Worm (Caenorhabditis elegans) whole organism, L4 larva: Measurements from ENCODE around the gene R10H10.4.

Source experiments
- D1046.2 ChIP-seq: fragments of 200-800 bp; sonication (Bioruptor generic); IDR thresholded peaks from 2 replicates; pipeline ENCODE4 v1.3.6; 2022; ENCODE audit warnings: missing genetic modification characterization, missing compliant biosample characterization
- F26F4.8 ChIP-seq: fragments of 200-800 bp; sonication (Bioruptor generic); conservative IDR thresholded peaks from 2 replicates; pipeline ENCODE4 v1.3.6; 2022; ENCODE audit warnings: missing genetic modification characterization, missing compliant biosample characterization
- T20F7.1 ChIP-seq: fragments of 200-800 bp; sonication (Bioruptor generic); optimal IDR thresholded peaks from 2 replicates; lab custom pipeline; 2018; ENCODE audit warnings: mild to moderate bottlenecking, missing genetic modification characterization, missing compliant biosample characterization
- Y105C5A.15 ChIP-seq: fragments of 200-800 bp; sonication (Bioruptor generic); IDR thresholded peaks from 2 replicates; pipeline ENCODE4 v1.3.6; 2022; ENCODE audit warnings: missing genetic modification characterization, missing compliant biosample characterization
- Y48G9A.11 ChIP-seq: fragments of 200-800 bp; sonication (Bioruptor generic); IDR thresholded peaks from 2 replicates; pipeline ENCODE4 v1.3.6; 2022; ENCODE audit warnings: missing genetic modification reagents, missing genetic modification characterization, missing compliant biosample characterization
- aha-1 ChIP-seq: fragments of 150-350 bp; peaks from one replicate; lab custom pipeline; 2014; ENCODE audit warnings: missing biosample characterization, missing genetic modification characterization
- ceh-20 ChIP-seq: fragments of 200-800 bp; sonication (Bioruptor generic); IDR thresholded peaks from 2 replicates; pipeline ENCODE4 v1.3.6; 2022; ENCODE audit warnings: missing genetic modification reagents, missing genetic modification characterization, missing compliant biosample characterization
- cey-2 ChIP-seq: sonication (generic microtip); optimal IDR thresholded peaks from 3 replicates; lab custom pipeline; 2017; ENCODE audit warnings: missing genetic modification characterization, mild to moderate bottlenecking, missing compliant biosample characterization, antibody characterized with exemption, borderline replicate concordance; ENCODE audit not compliant: insufficient read depth
- daf-16 ChIP-seq, 3 experiments: sonication (generic microtip); optimal IDR thresholded peaks; 2 replicates each; lab custom pipeline; 2016 to 2017; ENCODE audit warnings: missing genetic modification characterization in 3 of 3, missing genetic modification reagents in 3 of 3, mild to moderate bottlenecking in 2 of 3, missing compliant biosample characterization in 2 of 3, missing biosample characterization in 1 of 3, moderate library complexity in 1 of 3
- daf-19 ChIP-seq: fragments of 200-800 bp; sonication (Bioruptor generic); conservative IDR thresholded peaks from 2 replicates; pipeline ENCODE4 v1.3.6; 2022; ENCODE audit warnings: missing genetic modification characterization, missing compliant biosample characterization
- dmd-6 ChIP-seq: fragments of 200-800 bp; sonication (Bioruptor generic); IDR thresholded peaks from 2 replicates; pipeline ENCODE4 v1.3.6; 2022; ENCODE audit warnings: missing genetic modification reagents, missing genetic modification characterization, missing compliant biosample characterization
- dve-1 ChIP-seq: sonication (generic microtip); optimal IDR thresholded peaks from 2 replicates; lab custom pipeline; 2017; ENCODE audit warnings: antibody characterized with exemption, mild to moderate bottlenecking, missing genetic modification characterization, missing compliant biosample characterization; ENCODE audit not compliant: insufficient read depth
- fkh-10 ChIP-seq: fragments of 150-350 bp; optimal IDR thresholded peaks from 2 replicates; lab custom pipeline; 2014; ENCODE audit warnings: missing biosample characterization, missing genetic modification reagents, missing genetic modification characterization
- fos-1 ChIP-seq: fragments of 150-350 bp; optimal IDR thresholded peaks from 2 replicates; lab custom pipeline; 2014; ENCODE audit warnings: missing biosample characterization, missing genetic modification characterization
- hlh-30 ChIP-seq: sonication (generic microtip); optimal IDR thresholded peaks from 2 replicates; lab custom pipeline; 2017; ENCODE audit warnings: antibody characterized with exemption, mild to moderate bottlenecking, missing genetic modification characterization, missing compliant biosample characterization; ENCODE audit not compliant: insufficient read depth
- lin-1 ChIP-seq: fragments of 200-800 bp; sonication (Bioruptor generic); IDR thresholded peaks from 2 replicates; pipeline ENCODE4 v1.3.6; 2022; ENCODE audit warnings: missing genetic modification reagents, missing genetic modification characterization, missing compliant biosample characterization
- lin-13 ChIP-seq: fragments of 150-350 bp; optimal IDR thresholded peaks from 2 replicates; lab custom pipeline; 2014; ENCODE audit warnings: missing biosample characterization, missing genetic modification reagents, missing genetic modification characterization
- lsy-2 ChIP-seq, 2 experiments: fragments of 150-350 bp in 1 of 2; sonication (generic microtip) in 1 of 2; optimal IDR thresholded peaks; 2 replicates each; lab custom pipeline; 2014 to 2017; ENCODE audit warnings: missing biosample characterization in 2 of 2, missing genetic modification characterization in 2 of 2
- mdl-1 ChIP-seq, 2 experiments: fragments of 150-350 bp in 1 of 2; sonication (generic microtip) in 1 of 2; optimal IDR thresholded peaks; 2 replicates each; lab custom pipeline; 2014 to 2017; ENCODE audit warnings: missing biosample characterization in 2 of 2, missing genetic modification characterization in 2 of 2
- mdt-29 ChIP-seq: fragments of 200-800 bp; sonication (Bioruptor generic); IDR thresholded peaks from 2 replicates; pipeline ENCODE4 v1.3.6; 2022; ENCODE audit warnings: missing genetic modification reagents, missing genetic modification characterization, missing compliant biosample characterization
- mep-1 ChIP-seq: fragments of 150-350 bp; sonication (generic microtip); optimal IDR thresholded peaks from 3 replicates; lab custom pipeline; 2014; ENCODE audit warnings: missing biosample characterization, missing genetic modification characterization
- nhr-28 ChIP-seq: fragments of 150-350 bp; optimal IDR thresholded peaks from 2 replicates; lab custom pipeline; 2014; ENCODE audit warnings: missing biosample characterization, missing genetic modification characterization
- nhr-42 ChIP-seq: fragments of 200-800 bp; sonication (Bioruptor generic); IDR thresholded peaks from 2 replicates; pipeline ENCODE4 v1.3.6; 2022; ENCODE audit warnings: missing genetic modification characterization, missing compliant biosample characterization
- nhr-6 ChIP-seq: fragments of 150-350 bp; optimal IDR thresholded peaks from 2 replicates; lab custom pipeline; 2014; ENCODE audit warnings: missing biosample characterization, missing genetic modification characterization
- nhr-77 ChIP-seq: fragments of 150-350 bp; optimal IDR thresholded peaks from 2 replicates; lab custom pipeline; 2014; ENCODE audit warnings: missing biosample characterization, missing genetic modification characterization
- pha-4 ChIP-seq, 2 experiments: fragments of 150-350 bp in 1 of 2; fragments of 200-800 bp in 1 of 2; sonication (Bioruptor generic) in 1 of 2; IDR thresholded peaks in 1 of 2; optimal IDR thresholded peaks in 1 of 2; 2 replicates each; pipeline versions ENCODE4 v1.3.6 to Lab custom; 2014 to 2022; ENCODE audit warnings: missing genetic modification characterization in 2 of 2, missing genetic modification reagents in 2 of 2, missing biosample characterization in 1 of 2, missing compliant biosample characterization in 1 of 2
- pqm-1 ChIP-seq: sonication (generic microtip); optimal IDR thresholded peaks from 2 replicates; lab custom pipeline; 2017; ENCODE audit warnings: missing biosample characterization, missing genetic modification characterization
- snpc-1.2 ChIP-seq: fragments of 200-800 bp; sonication (Bioruptor generic); IDR thresholded peaks from 2 replicates; pipeline ENCODE4 v1.3.6; 2022; ENCODE audit warnings: missing genetic modification reagents, missing genetic modification characterization, missing compliant biosample characterization
- spr-3 ChIP-seq: fragments of 200-800 bp; sonication (Bioruptor generic); optimal IDR thresholded peaks from 2 replicates; lab custom pipeline; 2018; ENCODE audit warnings: mild to moderate bottlenecking, missing genetic modification characterization, missing compliant biosample characterization
- unc-62 ChIP-seq, 3 experiments: fragments of 150-350 bp in 1 of 3; sonication (generic microtip); optimal IDR thresholded peaks in 2 of 3; peaks in 1 of 3; 1 replicate in 1 of 3; 2 replicates in 2 of 3; lab custom pipeline; 2014 to 2017; ENCODE audit warnings: missing biosample characterization in 3 of 3, missing genetic modification characterization in 3 of 3, missing genetic modification reagents in 3 of 3, missing genotype in 1 of 3
- zag-1 ChIP-seq: fragments of 150-350 bp; optimal IDR thresholded peaks from 2 replicates; lab custom pipeline; 2014; ENCODE audit warnings: missing biosample characterization, missing genetic modification characterization
- zfp-2 ChIP-seq: sonication (generic microtip); optimal IDR thresholded peaks from 2 replicates; lab custom pipeline; 2016; ENCODE audit warnings: mild to moderate bottlenecking, missing genetic modification characterization, missing compliant biosample characterization
- ztf-7 ChIP-seq: fragments of 150-350 bp; optimal IDR thresholded peaks from 2 replicates; lab custom pipeline; 2014; ENCODE audit warnings: missing biosample characterization, missing genetic modification characterization

R10H10.4 gene

DNA sequence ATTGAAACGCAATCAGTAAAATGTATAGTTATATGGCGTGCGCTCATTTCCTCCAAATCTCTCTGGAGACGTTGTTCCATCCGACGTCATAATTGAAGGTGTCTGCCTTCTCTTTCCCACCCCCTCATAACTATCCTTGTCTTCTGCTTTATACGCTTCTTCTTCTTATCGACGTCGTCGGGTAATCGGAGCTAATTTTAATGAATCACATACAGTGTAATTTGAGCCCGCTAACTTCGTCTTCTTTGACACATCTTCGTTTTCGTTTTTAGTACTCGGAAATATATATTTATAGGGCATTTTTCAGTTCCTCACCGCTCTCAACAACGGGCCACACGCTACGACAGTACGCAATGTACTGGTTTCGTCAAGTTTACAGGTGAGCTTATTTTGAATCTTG, 41.6 kb upstream of the R10H10.4 start, which contains the start of gene ins-1:
TSS of gene ins-1 (plus strand) at position 301 of the 400 bp plus-strand sequence.
- TF ChIP-seq lin-1, result no peak
- TF ChIP-seq dmd-6 (GFP tag; lab: Robert Waterston, UW), result no peak

DNA sequence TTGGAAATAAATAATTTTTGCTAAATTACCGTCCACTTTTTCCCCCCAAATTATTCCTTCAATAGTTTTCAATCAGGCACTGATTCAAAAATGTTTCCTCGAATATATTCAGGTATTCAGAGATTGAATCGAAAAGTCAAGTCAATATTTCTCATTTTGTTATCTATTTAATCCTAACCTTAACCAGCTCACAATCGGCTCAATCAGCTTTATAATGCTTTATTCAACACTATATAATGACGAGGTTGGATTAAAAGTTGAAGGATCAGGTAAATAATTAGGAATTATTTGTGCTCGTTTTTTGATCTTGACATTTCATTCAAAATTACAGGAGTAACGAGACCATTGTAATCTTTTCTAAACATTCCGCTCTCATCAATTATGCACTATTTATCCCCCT, 35.7 kb upstream of the R10H10.4 start:
- TF ChIP-seq nhr-28 (no peak), mdl-1 (tag; optimal IDR thresholded peaks at IDR 0.05; lab: Kevin White, UChicago) (no peak), aha-1 (tag; lab: Kevin White, UChicago) (peak; percentile 56)

DNA sequence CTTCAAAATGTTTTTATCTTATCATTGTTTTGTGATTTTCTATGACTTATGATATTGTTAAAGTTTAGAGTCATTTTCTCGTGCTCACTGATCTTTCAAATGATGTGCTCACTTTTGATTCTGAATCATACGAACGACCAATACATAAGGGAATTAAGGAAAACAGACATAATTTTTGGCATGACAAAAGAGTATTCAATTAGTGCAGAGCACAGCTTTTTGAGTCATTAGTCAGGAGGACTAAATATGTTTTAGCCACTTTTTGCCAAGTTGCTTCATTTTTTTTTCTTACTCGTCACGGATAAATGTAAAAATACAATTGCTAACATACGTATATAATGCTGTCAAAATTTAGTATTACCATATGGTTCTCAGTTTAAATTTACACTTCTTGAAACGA, 34.4 kb upstream of the R10H10.4 start, which contains the start of gene F13B12.2:
TSS of gene F13B12.2 (minus strand) at position 2 of the 400 bp plus-strand sequence.
- TF ChIP-seq mdl-1 (tag; optimal IDR thresholded peaks at IDR 0.05; lab: Kevin White, UChicago), result no peak
- TF ChIP-seq daf-16 (GFP tag; optimal IDR thresholded peaks at IDR 0.05; lab: Kevin White, UChicago), result no peak
- peak; percentile 50 for TF ChIP-seq daf-16 (tag; optimal IDR thresholded peaks at IDR 0.05; lab: Kevin White, UChicago)
- TF ChIP-seq Y48G9A.11 (GFP tag; lab: Robert Waterston, UW), result no peak
- peak; percentile 24 for TF ChIP-seq hlh-30 (tag; lab: Kevin White, UChicago)
- TF ChIP-seq snpc-1.2, result no peak
- TF ChIP-seq cey-2, result no peak
- peak; percentile 15 for TF ChIP-seq pqm-1 (tag; lab: Kevin White, UChicago)
- TF ChIP-seq spr-3 (GFP tag; lab: Kevin White, UChicago), result no peak
- TF ChIP-seq nhr-28, result peak; percentile 29
- no peak for TF ChIP-seq lin-13 (GFP tag; lab: Kevin White, UChicago)
- TF ChIP-seq nhr-42 (GFP tag; lab: Robert Waterston, UW), result no peak
- no peak for TF ChIP-seq daf-19 (GFP tag; lab: Robert Waterston, UW)
- no peak for TF ChIP-seq Y105C5A.15 (GFP tag; lab: Robert Waterston, UW)
- no peak for TF ChIP-seq lsy-2 (tag; optimal IDR thresholded peaks at IDR 0.05; lab: Kevin White, UChicago)
- no peak for TF ChIP-seq nhr-77 (tag; lab: Kevin White, UChicago)

DNA sequence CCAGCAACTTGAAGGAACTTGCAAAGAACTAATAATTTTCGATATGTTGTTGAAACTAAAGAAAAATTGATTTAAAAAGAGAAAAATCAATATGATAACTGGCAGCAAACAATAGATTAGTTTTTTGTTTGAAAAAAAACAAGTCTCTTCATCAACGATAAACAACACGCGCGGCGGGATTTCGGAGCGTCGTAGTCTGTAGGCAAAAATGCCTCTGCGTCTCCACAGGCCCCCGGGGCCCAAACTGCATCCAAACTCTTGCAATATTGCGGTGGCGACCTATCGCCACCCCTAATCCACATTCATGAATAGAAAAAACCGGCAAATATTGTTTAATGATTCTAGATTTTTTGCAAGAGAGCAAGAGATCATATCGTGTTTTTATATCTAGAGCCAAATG, 30.4 kb upstream of the R10H10.4 start:
- TF ChIP-seq F26F4.8 (GFP tag; lab: Robert Waterston, UW) (no peak), T20F7.1 (GFP tag; lab: Kevin White, UChicago) (peak; percentile 94), D1046.2 (GFP tag; lab: Robert Waterston, UW) (no peak), pha-4 (GFP tag; IDR thresholded peaks at IDR 0.05; lab: Robert Waterston, UW) (no peak), pha-4 (tag; optimal IDR thresholded peaks at IDR 0.05; lab: Kevin White, UChicago) (no peak), ztf-7 (tag; lab: Kevin White, UChicago) (no peak), ceh-20 (GFP tag; lab: Robert Waterston, UW) (no peak), mdl-1 (tag; optimal IDR thresholded peaks at IDR 0.05; lab: Kevin White, UChicago) (peak in 1 of 2 experiments; percentile 1), mdt-29 (GFP tag; lab: Robert Waterston, UW) (no peak), pqm-1 (tag; lab: Kevin White, UChicago) (no peak), hlh-30 (tag; lab: Kevin White, UChicago) (peak; percentile 24), zfp-2 (tag; lab: Kevin White, UChicago) (no peak), fos-1 (tag; lab: Kevin White, UChicago) (no peak), Y48G9A.11 (GFP tag; lab: Robert Waterston, UW) (peak; percentile 100), dve-1 (tag; lab: Kevin White, UChicago) (peak; percentile 47), fkh-10 (GFP tag; lab: Kevin White, UChicago) (no peak), mep-1 (tag; lab: Kevin White, UChicago) (peak; percentile 29), nhr-6 (tag; lab: Kevin White, UChicago) (peak; percentile 42), zag-1 (no peak), unc-62 (GFP tag; optimal IDR thresholded peaks at IDR 0.05 in 1 of 2; lab: Kevin White, UChicago) (no peak), unc-62 (tag; optimal IDR thresholded peaks at IDR 0.05; lab: Kevin White, UChicago) (no peak), daf-16 (GFP tag; optimal IDR thresholded peaks at IDR 0.05; lab: Kevin White, UChicago) (no peak), daf-16 (tag; optimal IDR thresholded peaks at IDR 0.05; lab: Kevin White, UChicago) (peak; percentile 45), snpc-1.2 (no peak), nhr-28 (peak; percentile 27), aha-1 (tag; lab: Kevin White, UChicago) (peak; percentile 82)
